Worm (Caenorhabditis elegans) whole organism, L1 larva: Measurements from ENCODE around the gene nhr-268.

Experiments
- aly-2 ChIP-seq: fragments of 150-350 bp; optimal IDR thresholded peaks from 2 replicates; lab custom pipeline; 2014; ENCODE audit warnings: missing biosample characterization, missing genetic modification characterization
- ama-1 ChIP-seq: fragments of 150-350 bp; optimal IDR thresholded peaks from 2 replicates; lab custom pipeline; 2014
- ceh-82 ChIP-seq, 3 experiments: fragments of 150-350 bp in 1 of 3; sonication (generic microtip) in 2 of 3; optimal IDR thresholded peaks; 2 replicates each; lab custom pipeline; 2014 to 2017; ENCODE audit warnings: missing biosample characterization in 3 of 3, missing genetic modification characterization in 3 of 3
- egl-27 ChIP-seq, 2 experiments: fragments of 150-350 bp in 1 of 2; sonication (generic microtip); optimal IDR thresholded peaks; 3 replicates each; lab custom pipeline; 2017 to 2018; ENCODE audit warnings: missing biosample characterization in 2 of 2, missing genetic modification characterization in 2 of 2, missing genetic modification reagents in 2 of 2
- mep-1 ChIP-seq: fragments of 150-350 bp; optimal IDR thresholded peaks from 2 replicates; lab custom pipeline; 2014; ENCODE audit warnings: missing biosample characterization, missing genetic modification characterization
- rnt-1 ChIP-seq: sonication (generic microtip); optimal IDR thresholded peaks from 2 replicates; lab custom pipeline; 2016; ENCODE audit warnings: mild to moderate bottlenecking, missing genetic modification characterization, moderate library complexity, missing compliant biosample characterization
- unc-98 ChIP-seq: fragments of 200-800 bp; sonication (Bioruptor generic); IDR thresholded peaks from 2 replicates; pipeline ENCODE4 v1.3.6; 2022; ENCODE audit warnings: missing genetic modification characterization, missing compliant biosample characterization
- zag-1 ChIP-seq: fragments of 150-350 bp; optimal IDR thresholded peaks from 2 replicates; lab custom pipeline; 2014; ENCODE audit warnings: missing biosample characterization, missing genetic modification characterization

DNA sequence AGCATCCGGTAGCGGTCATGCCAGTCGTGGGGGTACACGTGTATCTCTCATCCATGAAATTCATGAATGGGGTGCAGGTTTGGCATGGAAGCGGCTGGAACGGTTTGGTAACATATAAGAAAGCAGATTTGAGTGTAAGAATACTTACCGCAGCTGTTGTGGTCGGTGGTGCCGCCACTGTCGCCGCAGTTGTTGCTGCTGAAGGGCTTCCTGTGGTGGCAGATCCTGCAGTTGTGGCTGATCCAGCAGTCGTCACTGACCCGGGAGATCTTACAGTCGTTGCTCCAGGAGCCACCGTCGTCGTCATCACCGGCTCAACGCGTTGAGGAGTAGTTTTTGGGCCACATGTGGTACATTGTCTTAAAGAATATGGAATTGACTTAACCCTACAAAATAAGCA is 43.0 kb downstream of the nhr-268 start:
- TF ChIP-seq unc-98 (GFP tag; lab: Robert Waterston, UW), result no peak
- TF ChIP-seq ceh-82 (tag; optimal IDR thresholded peaks at IDR 0.05; lab: Kevin White, UChicago), result no peak
- no peak for TF ChIP-seq rnt-1 (tag; lab: Kevin White, UChicago)
- no peak for TF ChIP-seq mep-1 (tag; lab: Kevin White, UChicago)
- TF ChIP-seq aly-2 (tag; lab: Kevin White, UChicago), result no peak
- no peak for TF ChIP-seq ama-1 (lab: Kevin White, UChicago)
- no peak for TF ChIP-seq egl-27 (tag; optimal IDR thresholded peaks at IDR 0.05; lab: Kevin White, UChicago)
- TF ChIP-seq zag-1 (tag; lab: Kevin White, UChicago), result no peak
